Fruit fly (Drosophila melanogaster): ENCODE measurements around the gene CG8004.

CG8004 gene

dm6 chr3L:19914833-19915232, 13.5 kb downstream of the CG8004 start, which contains the start of gene Rpn1 (continued):
- no peak for TF ChIP-seq pros (GFP tag; optimal IDR thresholded peaks at IDR 0.05)
- TF ChIP-seq Adf1 (GFP tag; IDR thresholded peaks at IDR 0.05), result peak; percentile 32; the same call in 1 of the 2 replicates
- no peak for TF ChIP-seq sr (GFP tag; IDR thresholded peaks at IDR 0.05)
- no peak for TF ChIP-seq ab (GFP tag; optimal IDR thresholded peaks at IDR 0.05)
- TF ChIP-seq Sox102F (GFP tag; optimal IDR thresholded peaks at IDR 0.05), result no peak
- no peak for TF ChIP-seq CG4360 (GFP tag; IDR thresholded peaks at IDR 0.05)
- no peak for TF ChIP-seq bigmax (GFP tag; optimal IDR thresholded peaks at IDR 0.05)
- TF ChIP-seq CG12155 (GFP tag; optimal IDR thresholded peaks at IDR 0.05), result peak; percentile 9
- TF ChIP-seq CG15011 (GFP tag; optimal IDR thresholded peaks at IDR 0.05), result no peak
- no peak for TF ChIP-seq CG4328 (GFP tag; optimal IDR thresholded peaks at IDR 0.05)
- no peak for TF ChIP-seq twi (tag; optimal IDR thresholded peaks at IDR 0.05)
- TF ChIP-seq CG9609 (GFP tag; optimal IDR thresholded peaks at IDR 0.05), result peak; percentile 30
- peak; percentile 14; the same call in 1 of the 2 replicates for TF ChIP-seq slbo (GFP tag; IDR thresholded peaks at IDR 0.05)
- TF ChIP-seq CG12659 (GFP tag; optimal IDR thresholded peaks at IDR 0.05), result peak; percentile 39
- no peak for TF ChIP-seq CG1832 (GFP tag; optimal IDR thresholded peaks at IDR 0.05)
- TF ChIP-seq ems (GFP tag; optimal IDR thresholded peaks at IDR 0.05), result no peak
- TF ChIP-seq Eip74EF (GFP tag; optimal IDR thresholded peaks at IDR 0.05), result no peak

- TF ChIP-seq CG9932 (GFP tag; IDR thresholded peaks at IDR 0.05), result no peak
- TF ChIP-seq emc (GFP tag; optimal IDR thresholded peaks at IDR 0.05), result no peak
- TF ChIP-seq Dll (GFP tag; IDR thresholded peaks at IDR 0.05; ENCODE audit: partially characterized antibody), result peak; percentile 58; the same call in 2 of the 4 replicates
- peak; percentile 29; the same call in 1 of the 2 replicates for TF ChIP-seq MBD-R2 (GFP tag; IDR thresholded peaks at IDR 0.05)
- no peak for TF ChIP-seq CG10654 (GFP tag; optimal IDR thresholded peaks at IDR 0.05)
- TF ChIP-seq kah (GFP tag; optimal IDR thresholded peaks at IDR 0.05), result peak; percentile 92
- TF ChIP-seq Dp (GFP tag; optimal IDR thresholded peaks at IDR 0.05), result peak; percentile 79
- no peak for TF ChIP-seq CG14014 (GFP tag; IDR thresholded peaks at IDR 0.05)
- TF ChIP-seq stwl (tag; optimal IDR thresholded peaks at IDR 0.05), result peak; percentile 2
- peak; percentile 80 for TF ChIP-seq E2f2 (GFP tag; IDR thresholded peaks at IDR 0.05)
- peak; percentile 57 for TF ChIP-seq CG2116 (GFP tag; optimal IDR thresholded peaks at IDR 0.05)
- TF ChIP-seq pzg (GFP tag; optimal IDR thresholded peaks at IDR 0.05), result peak; percentile 14
- TF ChIP-seq CG5180 (GFP tag; optimal IDR thresholded peaks at IDR 0.05), result no peak
- peak; percentile 6 for TF ChIP-seq CG9797 (GFP tag; optimal IDR thresholded peaks at IDR 0.05)
- TF ChIP-seq CG13287 (GFP tag; IDR thresholded peaks at IDR 0.05; ENCODE audit: partially characterized antibody), result peak; percentile 58
- TF ChIP-seq BEAF-32 (GFP tag; optimal IDR thresholded peaks at IDR 0.05), result peak; percentile 27
- no peak for TF ChIP-seq CG13894 (tag; optimal IDR thresholded peaks at IDR 0.05)
- TF ChIP-seq Scr (GFP tag; IDR thresholded peaks at IDR 0.05; ENCODE audit: partially characterized antibody), result peak; percentile 39; the same call in 1 of the 2 replicates
- no peak for TF ChIP-seq CG9817 (tag; optimal IDR thresholded peaks at IDR 0.05)
- peak; percentile 58 for TF ChIP-seq Dref (GFP tag; IDR thresholded peaks at IDR 0.05)
- peak; percentile 62 for TF ChIP-seq MESR4 (GFP tag; optimal IDR thresholded peaks at IDR 0.05)
- TF ChIP-seq unc-4 (GFP tag; IDR thresholded peaks at IDR 0.05; ENCODE audit: partially characterized antibody), result peak; percentile 52
Measured at dm6 chr3L:19913328-19913936, 14.9 kb downstream of the CG8004 start, which contains the start of gene Mtr3. TSS of gene Mtr3 (minus strand) at chr3L:19913715.
